Worm (Caenorhabditis elegans): Measurements from ENCODE around the gene cyp-13A2.

- no peak for TF ChIP-seq nhr-90 (tag; optimal IDR thresholded peaks at IDR 0.05; ENCODE audit: poor library complexity)
- TF ChIP-seq jun-1 (tag; optimal IDR thresholded peaks at IDR 0.05), result no peak
- TF ChIP-seq dpl-1 (GFP tag; optimal IDR thresholded peaks at IDR 0.05), result no peak
- TF ChIP-seq nhr-11 (tag; optimal IDR thresholded peaks at IDR 0.05), result no peak
- TF ChIP-seq nhr-76 (tag; optimal IDR thresholded peaks at IDR 0.05), result no peak
These were observed 13.4 kb downstream of the cyp-13A2 start, which contains the start of gene ZK1321.4 for ce11 chrII:9773892-9774581.

Measured in whole organism, L1 larva.